Worm (Caenorhabditis elegans) whole organism, young adult: Measurements from ENCODE around the gene nhr-168.
A peak's percentile ranks its signal among the peaks of the same experiment; 100 is the strongest.

ENCODE experiments used
- B0336.3 ChIP-seq: fragments of 200-800 bp; sonication (Bioruptor generic); IDR thresholded peaks from 2 replicates; pipeline ENCODE4 v1.3.6; 2022; ENCODE audit warnings: missing genetic modification characterization, missing compliant biosample characterization
- C17E4.6 ChIP-seq: fragments of 200-800 bp; sonication (Bioruptor generic); IDR thresholded peaks from 2 replicates; pipeline ENCODE4 v1.3.6; 2022; ENCODE audit warnings: missing genetic modification reagents, missing genetic modification characterization, missing compliant biosample characterization
- D2030.7 ChIP-seq: fragments of 200-800 bp; sonication (Bioruptor generic); IDR thresholded peaks from 2 replicates; pipeline ENCODE4 v1.3.6; 2022; ENCODE audit warnings: missing genetic modification reagents, missing genetic modification characterization, missing compliant biosample characterization
- F22D6.2 ChIP-seq: sonication (generic microtip); optimal IDR thresholded peaks from 2 replicates; lab custom pipeline; 2016; ENCODE audit warnings: mild to moderate bottlenecking, missing genetic modification characterization, missing compliant biosample characterization
- F37B4.10 ChIP-seq: fragments of 200-800 bp; sonication (Bioruptor generic); IDR thresholded peaks from 2 replicates; pipeline ENCODE4 v1.3.6; 2022; ENCODE audit warnings: missing genetic modification characterization, missing compliant biosample characterization
- F49E8.2 ChIP-seq: sonication (generic microtip); optimal IDR thresholded peaks from 3 replicates; lab custom pipeline; 2017; ENCODE audit warnings: missing genetic modification characterization, mild to moderate bottlenecking, missing compliant biosample characterization, antibody characterized with exemption, moderate library complexity; ENCODE audit not compliant: insufficient read depth
- F57C9.4 ChIP-seq: sonication (generic microtip); optimal IDR thresholded peaks from 2 replicates; lab custom pipeline; 2017; ENCODE audit warnings: mild to moderate bottlenecking, missing genetic modification characterization, missing compliant biosample characterization
- K11D2.4 ChIP-seq: fragments of 200-800 bp; sonication (Bioruptor generic); IDR thresholded peaks from 2 replicates; pipeline ENCODE4 v1.3.6; 2022; ENCODE audit warnings: missing genetic modification reagents, missing genetic modification characterization, missing compliant biosample characterization
- K12H6.12 ChIP-seq: fragments of 200-800 bp; sonication (Bioruptor generic); optimal IDR thresholded peaks from 2 replicates; lab custom pipeline; 2018; ENCODE audit warnings: mild to moderate bottlenecking, missing genetic modification characterization, missing compliant biosample characterization
- Y53G8AR.9 ChIP-seq: fragments of 200-800 bp; sonication (Bioruptor generic); conservative IDR thresholded peaks from 2 replicates; pipeline ENCODE4 v1.3.6; 2022; ENCODE audit warnings: missing genetic modification reagents, missing genetic modification characterization, missing compliant biosample characterization
- ama-1 ChIP-seq, 3 experiments: fragments of 150-350 bp in 1 of 3; sonication (generic microtip) in 2 of 3; optimal IDR thresholded peaks; 2 replicates each; lab custom pipeline; 2014 to 2018; ENCODE audit warnings: missing biosample characterization in 2 of 3, missing genetic modification characterization in 2 of 3, missing genetic modification reagents in 2 of 3
- atf-7 ChIP-seq: sonication (generic microtip); optimal IDR thresholded peaks from 2 replicates; lab custom pipeline; 2017; ENCODE audit warnings: mild to moderate bottlenecking, missing genetic modification characterization, missing compliant biosample characterization
- attf-3 ChIP-seq: fragments of 200-800 bp; sonication (Bioruptor generic); conservative IDR thresholded peaks from 2 replicates; pipeline ENCODE4 v1.3.6; 2022; ENCODE audit warnings: missing genetic modification reagents, missing genetic modification characterization, missing compliant biosample characterization
- attf-5 ChIP-seq: fragments of 200-800 bp; sonication (Bioruptor generic); optimal IDR thresholded peaks from 2 replicates; lab custom pipeline; 2018; ENCODE audit warnings: mild to moderate bottlenecking, missing genetic modification characterization, missing compliant biosample characterization
- attf-6 ChIP-seq: fragments of 200-800 bp; sonication (Bioruptor generic); IDR thresholded peaks from 2 replicates; pipeline ENCODE4 v1.3.6; 2022; ENCODE audit warnings: missing genetic modification reagents, missing genetic modification characterization, missing compliant biosample characterization
- cebp-1 ChIP-seq, 2 experiments: fragments of 200-800 bp in 1 of 2; sonication (Bioruptor generic) in 1 of 2; sonication (generic microtip) in 1 of 2; IDR thresholded peaks in 1 of 2; optimal IDR thresholded peaks in 1 of 2; 2 replicates each; pipeline versions ENCODE4 v1.3.6 to Lab custom; 2017 to 2022; ENCODE audit warnings: missing compliant biosample characterization in 2 of 2, missing genetic modification characterization in 2 of 2, mild to moderate bottlenecking in 1 of 2, missing genetic modification reagents in 1 of 2, moderate library complexity in 1 of 2
- ceh-100 ChIP-seq: fragments of 200-800 bp; sonication (Bioruptor generic); IDR thresholded peaks from 2 replicates; pipeline ENCODE4 v1.3.6; 2022; ENCODE audit warnings: missing genetic modification reagents, missing genetic modification characterization, missing compliant biosample characterization
- ceh-58 ChIP-seq: fragments of 200-800 bp; sonication (Bioruptor generic); IDR thresholded peaks from 2 replicates; pipeline ENCODE4 v1.3.6; 2022; ENCODE audit warnings: missing genetic modification characterization, missing compliant biosample characterization
- dox-1 ChIP-seq: fragments of 200-800 bp; sonication (Bioruptor generic); IDR thresholded peaks from 2 replicates; pipeline ENCODE4 v1.3.6; 2022; ENCODE audit warnings: missing genetic modification reagents, missing genetic modification characterization, missing compliant biosample characterization
- dpff-1 ChIP-seq: sonication (generic microtip); optimal IDR thresholded peaks from 2 replicates; lab custom pipeline; 2017; ENCODE audit warnings: mild to moderate bottlenecking, missing genetic modification characterization, missing compliant biosample characterization
- egrh-3 ChIP-seq: fragments of 200-800 bp; sonication (Bioruptor generic); IDR thresholded peaks from 2 replicates; pipeline ENCODE4 v1.3.6; 2022; ENCODE audit warnings: missing genetic modification reagents, missing genetic modification characterization, missing compliant biosample characterization
- hlh-12 ChIP-seq: sonication (generic microtip); optimal IDR thresholded peaks from 2 replicates; lab custom pipeline; 2016; ENCODE audit warnings: missing genetic modification characterization, missing compliant biosample characterization
- hlh-26 ChIP-seq: fragments of 200-800 bp; sonication (Bioruptor generic); conservative IDR thresholded peaks from 2 replicates; pipeline ENCODE4 v1.3.6; 2022; ENCODE audit warnings: missing genetic modification reagents, missing genetic modification characterization, missing compliant biosample characterization
- hmg-20 ChIP-seq: fragments of 200-800 bp; sonication (Bioruptor generic); IDR thresholded peaks from 2 replicates; pipeline ENCODE4 v1.3.6; 2022; ENCODE audit warnings: missing genetic modification reagents, missing genetic modification characterization, missing compliant biosample characterization
- hrde-1 ChIP-seq: sonication (generic microtip); optimal IDR thresholded peaks from 2 replicates; lab custom pipeline; 2016; ENCODE audit warnings: missing genetic modification characterization, mild to moderate bottlenecking, missing compliant biosample characterization, moderate library complexity, missing genotype, missing genetic modification reagents, borderline replicate concordance
- hsf-1 ChIP-seq: fragments of 200-800 bp; sonication (Bioruptor generic); IDR thresholded peaks from 2 replicates; pipeline ENCODE4 v1.3.6; 2022; ENCODE audit warnings: missing genetic modification reagents, missing genetic modification characterization, missing compliant biosample characterization
- lag-1 ChIP-seq: fragments of 200-800 bp; sonication (Bioruptor generic); IDR thresholded peaks from 2 replicates; pipeline ENCODE4 v1.3.6; 2022; ENCODE audit warnings: missing genetic modification reagents, missing genetic modification characterization, missing compliant biosample characterization
- let-607 ChIP-seq, 2 experiments: fragments of 200-800 bp in 1 of 2; sonication (Bioruptor generic) in 1 of 2; sonication (generic microtip) in 1 of 2; optimal IDR thresholded peaks; 2 replicates each; lab custom pipeline; 2016 to 2018; ENCODE audit warnings: mild to moderate bottlenecking in 2 of 2, missing compliant biosample characterization in 2 of 2, missing genetic modification characterization in 2 of 2, moderate library complexity in 2 of 2, missing genotype in 1 of 2
- lin-26 ChIP-seq: fragments of 200-800 bp; sonication (Bioruptor generic); IDR thresholded peaks from 2 replicates; pipeline ENCODE4 v1.3.6; 2022; ENCODE audit warnings: missing genetic modification reagents, missing genetic modification characterization, missing compliant biosample characterization
- lin-35 ChIP-seq, 3 experiments: fragments of 150-350 bp in 2 of 3; sonication (generic microtip) in 1 of 3; optimal IDR thresholded peaks; 2 replicates each; lab custom pipeline; 2014 to 2018; ENCODE audit warnings: missing biosample characterization in 3 of 3, missing genetic modification characterization in 3 of 3, missing genetic modification reagents in 3 of 3
- lsl-1 ChIP-seq: fragments of 200-800 bp; sonication (Bioruptor generic); optimal IDR thresholded peaks from 2 replicates; lab custom pipeline; 2018; ENCODE audit warnings: mild to moderate bottlenecking, missing genetic modification characterization, moderate library complexity, missing compliant biosample characterization
- mes-4 ChIP-seq: sonication (generic microtip); optimal IDR thresholded peaks from 2 replicates; lab custom pipeline; 2016; ENCODE audit warnings: missing genotype, missing genetic modification characterization, missing compliant biosample characterization
- nfya-1 ChIP-seq: sonication (generic microtip); optimal IDR thresholded peaks from 2 replicates; lab custom pipeline; 2017; ENCODE audit warnings: antibody characterized with exemption, missing compliant biosample characterization, missing genetic modification characterization, borderline replicate concordance; ENCODE audit not compliant: insufficient read depth
- nhr-179 ChIP-seq: sonication (generic microtip); optimal IDR thresholded peaks from 2 replicates; lab custom pipeline; 2016; ENCODE audit warnings: mild to moderate bottlenecking, missing genetic modification characterization, missing compliant biosample characterization
- pbrm-1 ChIP-seq: fragments of 200-800 bp; sonication (Bioruptor generic); IDR thresholded peaks from 2 replicates; pipeline ENCODE4 v1.3.6; 2022; ENCODE audit warnings: missing genetic modification reagents, missing genetic modification characterization, missing compliant biosample characterization
- rcor-1 ChIP-seq: fragments of 200-800 bp; sonication (Bioruptor generic); IDR thresholded peaks from 2 replicates; pipeline ENCODE4 v1.3.6; 2022; ENCODE audit warnings: missing genetic modification reagents, missing genetic modification characterization, missing compliant biosample characterization
- repo-1 ChIP-seq: sonication (generic microtip); optimal IDR thresholded peaks from 2 replicates; lab custom pipeline; 2017; ENCODE audit warnings: mild to moderate bottlenecking, missing genetic modification characterization, missing compliant biosample characterization
- rpc-1 ChIP-seq, 2 experiments: fragments of 150-350 bp in 1 of 2; sonication (generic microtip) in 1 of 2; optimal IDR thresholded peaks; 2 replicates each; lab custom pipeline; 2014 to 2018; ENCODE audit warnings: missing biosample characterization in 1 of 2, missing genetic modification characterization in 1 of 2, missing genetic modification reagents in 1 of 2, missing genotype in 1 of 2
- snpc-1.1 ChIP-seq: sonication (generic microtip); optimal IDR thresholded peaks from 2 replicates; lab custom pipeline; 2017; ENCODE audit warnings: missing genetic modification characterization, mild to moderate bottlenecking, missing compliant biosample characterization, antibody characterized with exemption, moderate library complexity, missing genotype, missing genetic modification reagents; ENCODE audit not compliant: insufficient read depth
- somi-1 ChIP-seq: fragments of 200-800 bp; sonication (Bioruptor generic); optimal IDR thresholded peaks from 2 replicates; lab custom pipeline; 2018; ENCODE audit warnings: mild to moderate bottlenecking, missing genetic modification characterization, missing compliant biosample characterization
- sptf-2 ChIP-seq: fragments of 200-800 bp; sonication (Bioruptor generic); optimal IDR thresholded peaks from 2 replicates; lab custom pipeline; 2018; ENCODE audit warnings: mild to moderate bottlenecking, missing genetic modification characterization, missing compliant biosample characterization
- xnd-1 ChIP-seq: sonication (generic microtip); optimal IDR thresholded peaks from 2 replicates; lab custom pipeline; 2016; ENCODE audit warnings: missing genotype, missing genetic modification reagents, missing genetic modification characterization, missing compliant biosample characterization
- zfh-2 ChIP-seq: fragments of 200-800 bp; sonication (Bioruptor generic); conservative IDR thresholded peaks from 2 replicates; pipeline ENCODE4 v1.3.6; 2022; ENCODE audit warnings: missing genetic modification reagents, missing genetic modification characterization, missing compliant biosample characterization
- ztf-18 ChIP-seq: sonication (generic microtip); optimal IDR thresholded peaks from 2 replicates; lab custom pipeline; 2016; ENCODE audit warnings: missing genotype, mild to moderate bottlenecking, missing genetic modification characterization, missing compliant biosample characterization
- ztf-25 ChIP-seq: fragments of 200-800 bp; sonication (Bioruptor generic); IDR thresholded peaks from 2 replicates; pipeline ENCODE4 v1.3.6; 2022; ENCODE audit warnings: missing genetic modification reagents, missing genetic modification characterization, missing compliant biosample characterization
- ztf-26 ChIP-seq: sonication (generic microtip); optimal IDR thresholded peaks from 2 replicates; lab custom pipeline; 2017; ENCODE audit warnings: missing genetic modification characterization, missing compliant biosample characterization

Gene nhr-168

DNA sequence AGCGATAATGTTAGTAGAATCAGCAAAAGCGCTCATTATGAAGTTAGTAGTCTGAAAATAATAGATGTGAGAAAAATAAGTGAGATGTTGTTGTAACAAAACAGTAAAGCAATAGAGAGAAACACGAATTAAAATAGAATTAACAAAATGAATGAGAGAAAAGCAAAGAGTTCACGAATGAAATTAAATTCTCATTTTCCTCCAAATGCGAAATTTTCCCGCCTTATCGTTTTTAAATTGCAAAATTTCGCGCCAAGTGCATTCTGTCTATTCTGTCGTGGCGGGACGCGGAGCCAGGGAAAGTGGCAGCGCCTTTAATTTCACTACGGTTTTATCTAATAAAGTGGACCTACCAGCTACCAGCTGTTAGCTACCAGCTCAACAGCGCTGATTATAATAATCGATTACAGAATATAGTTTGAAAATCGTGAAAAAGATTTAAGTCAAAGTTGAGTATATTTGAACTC, 21.4 kb downstream of the nhr-168 start, which contains the start of gene nasp-2 (continued):
- no peak for TF ChIP-seq lag-1
- no peak for TF ChIP-seq F37B4.10 (GFP tag; lab: Robert Waterston, UW)
- peak; percentile 97 for TF ChIP-seq lsl-1
- TF ChIP-seq hsf-1 (GFP tag; lab: Robert Waterston, UW): peak; percentile 91
- TF ChIP-seq B0336.3 (GFP tag; lab: Robert Waterston, UW): peak; percentile 92
- no peak for TF ChIP-seq ama-1 (optimal IDR thresholded peaks at IDR 0.05; lab: Kevin White, UChicago)
- no peak for TF ChIP-seq ama-1 (GFP tag; optimal IDR thresholded peaks at IDR 0.05; lab: Kevin White, UChicago)
- no peak for TF ChIP-seq rpc-1 (optimal IDR thresholded peaks at IDR 0.05; lab: Kevin White, UChicago)
- peak; percentile 14 for TF ChIP-seq rpc-1 (tag; optimal IDR thresholded peaks at IDR 0.05; lab: Kevin White, UChicago)
- no peak for TF ChIP-seq atf-7 (tag; lab: Kevin White, UChicago)
- no peak for TF ChIP-seq K11D2.4 (GFP tag; lab: Robert Waterston, UW)
- peak; percentile 91 for TF ChIP-seq ztf-25 (GFP tag; lab: Robert Waterston, UW)
- TF ChIP-seq nfya-1 (tag; lab: Kevin White, UChicago): no peak
- TF ChIP-seq nhr-179 (tag; lab: Kevin White, UChicago): no peak
- TF ChIP-seq snpc-1.1 (tag; lab: Kevin White, UChicago): peak; percentile 68
- no peak for TF ChIP-seq hlh-26 (GFP tag; lab: Robert Waterston, UW)
- TF ChIP-seq somi-1 (GFP tag; lab: Kevin White, UChicago): no peak
- TF ChIP-seq hlh-12 (tag; lab: Kevin White, UChicago): no peak
- TF ChIP-seq ceh-100 (GFP tag; lab: Robert Waterston, UW): peak; percentile 73
- TF ChIP-seq attf-6 (GFP tag; lab: Robert Waterston, UW): peak; percentile 89
- TF ChIP-seq attf-3 (GFP tag; lab: Robert Waterston, UW): peak; percentile 96
- TF ChIP-seq ztf-26: no peak
- TF ChIP-seq pbrm-1 (GFP tag; lab: Robert Waterston, UW): peak; percentile 82
- peak; percentile 94 for TF ChIP-seq rcor-1 (GFP tag; lab: Robert Waterston, UW)
- TF ChIP-seq zfh-2 (GFP tag; lab: Robert Waterston, UW): no peak
- TF ChIP-seq repo-1 (tag; lab: Kevin White, UChicago): no peak
- TF ChIP-seq hrde-1 (tag; lab: Kevin White, UChicago): peak; percentile 52
- TF ChIP-seq mes-4 (tag; lab: Kevin White, UChicago): no peak
- no peak for TF ChIP-seq let-607 (tag; optimal IDR thresholded peaks at IDR 0.05; lab: Kevin White, UChicago)
- TF ChIP-seq dox-1 (GFP tag; lab: Robert Waterston, UW): peak; percentile 97
- TF ChIP-seq Y53G8AR.9 (GFP tag; lab: Robert Waterston, UW): peak; percentile 92
- TF ChIP-seq ztf-18 (tag; lab: Kevin White, UChicago): peak; percentile 31
- TF ChIP-seq attf-5 (GFP tag; lab: Kevin White, UChicago): peak; percentile 20
- TF ChIP-seq F49E8.2 (tag; lab: Kevin White, UChicago): peak; percentile 96
- TF ChIP-seq lin-26: peak; percentile 77
- peak; percentile 64 for TF ChIP-seq hmg-20
- TF ChIP-seq xnd-1 (tag; lab: Kevin White, UChicago): peak; percentile 99
- no peak for TF ChIP-seq cebp-1 (GFP tag; IDR thresholded peaks at IDR 0.05; lab: Robert Waterston, UW)
- peak; percentile 25 for TF ChIP-seq cebp-1 (tag; optimal IDR thresholded peaks at IDR 0.05; lab: Kevin White, UChicago)
- TF ChIP-seq F57C9.4: no peak
- TF ChIP-seq sptf-2 (GFP tag; lab: Kevin White, UChicago): no peak
- peak; percentile 98 for TF ChIP-seq D2030.7 (GFP tag; lab: Robert Waterston, UW)
- TF ChIP-seq C17E4.6 (GFP tag; lab: Robert Waterston, UW): peak; percentile 88
- TF ChIP-seq ceh-58 (GFP tag; lab: Robert Waterston, UW): no peak
- no peak for TF ChIP-seq K12H6.12 (tag; lab: Kevin White, UChicago)
- no peak for TF ChIP-seq F22D6.2 (tag; lab: Kevin White, UChicago)
- TF ChIP-seq dpff-1 (tag; lab: Kevin White, UChicago): no peak
- peak; percentile 53; the same call in 1 of the 2 replicates for TF ChIP-seq egrh-3 (GFP tag; lab: Robert Waterston, UW)
- peak; percentile 27 to 82 (median 73) for TF ChIP-seq lin-35 (GFP tag; optimal IDR thresholded peaks at IDR 0.05; lab: Kevin White, UChicago)
